Worm (Caenorhabditis elegans) whole organism, late embryonic: ENCODE data around the gene sart-3.

ENCODE experiments used
- T23F11.4 ChIP-seq: fragments of 200-800 bp; sonication (Bioruptor generic); optimal IDR thresholded peaks from 2 replicates; lab custom pipeline; 2018; ENCODE audit warnings: mild to moderate bottlenecking, missing genetic modification characterization, missing compliant biosample characterization
- Y22D7AL.16 ChIP-seq: sonication (generic microtip); optimal IDR thresholded peaks from 2 replicates; lab custom pipeline; 2016; ENCODE audit warnings: missing genetic modification characterization, missing compliant biosample characterization
- dve-1 ChIP-seq: sonication (generic microtip); optimal IDR thresholded peaks from 2 replicates; lab custom pipeline; 2017; ENCODE audit warnings: antibody characterized with exemption, mild to moderate bottlenecking, missing genetic modification characterization, missing compliant biosample characterization
- ets-4 ChIP-seq: sonication (generic microtip); optimal IDR thresholded peaks from 2 replicates; lab custom pipeline; 2016; ENCODE audit warnings: missing genetic modification characterization, missing compliant biosample characterization
- fkh-10 ChIP-seq: fragments of 150-350 bp; optimal IDR thresholded peaks from 2 replicates; lab custom pipeline; 2014; ENCODE audit warnings: missing biosample characterization, missing genetic modification reagents, missing genetic modification characterization
- hlh-13 ChIP-seq: fragments of 200-800 bp; sonication (Bioruptor generic); optimal IDR thresholded peaks from 2 replicates; lab custom pipeline; 2018; ENCODE audit warnings: mild to moderate bottlenecking, missing genetic modification characterization, missing compliant biosample characterization
- nfya-1 ChIP-seq: sonication (generic microtip); optimal IDR thresholded peaks from 2 replicates; lab custom pipeline; 2017; ENCODE audit warnings: missing genetic modification characterization, mild to moderate bottlenecking, missing compliant biosample characterization, antibody characterized with exemption, moderate library complexity
- nhr-11 ChIP-seq: fragments of 150-350 bp; optimal IDR thresholded peaks from 2 replicates; lab custom pipeline; 2014; ENCODE audit warnings: missing biosample characterization, missing genetic modification characterization
- tbx-2 ChIP-seq: sonication (generic microtip); optimal IDR thresholded peaks from 2 replicates; lab custom pipeline; 2016; ENCODE audit warnings: missing genetic modification characterization, missing compliant biosample characterization
- unc-55 ChIP-seq: sonication (generic microtip); optimal IDR thresholded peaks from 2 replicates; lab custom pipeline; 2017; ENCODE audit warnings: missing biosample characterization, missing genetic modification reagents, missing genetic modification characterization
- unc-86 ChIP-seq: sonication (generic microtip); optimal IDR thresholded peaks from 2 replicates; lab custom pipeline; 2016; ENCODE audit warnings: missing genetic modification characterization, missing compliant biosample characterization

ce11 chrIV:11304970-11305369 lies 27.8 kb downstream of the sart-3 start:
- TF ChIP-seq tbx-2 (tag; lab: Kevin White, UChicago) (no peak), Y22D7AL.16 (tag; lab: Kevin White, UChicago) (no peak), nfya-1 (tag; lab: Kevin White, UChicago) (no peak), dve-1 (tag; lab: Kevin White, UChicago) (no peak), ets-4 (tag; lab: Kevin White, UChicago) (no peak), unc-86 (tag; lab: Kevin White, UChicago) (no peak), nhr-11 (tag; lab: Kevin White, UChicago) (no peak), T23F11.4 (GFP tag; lab: Kevin White, UChicago) (no peak), fkh-10 (GFP tag; lab: Kevin White, UChicago) (no peak), hlh-13 (GFP tag; lab: Kevin White, UChicago) (no peak), unc-55 (no peak)
